Worm (Caenorhabditis elegans): Measurements from ENCODE around the gene ufd-2.

ufd-2 gene

ce11 chrII:8071801-8072544, 9.4 kb downstream of the ufd-2 start:
- TF ChIP-seq him-1 (tag; optimal IDR thresholded peaks at IDR 0.05): peak; percentile 31
- TF ChIP-seq W03F9.2 (tag; optimal IDR thresholded peaks at IDR 0.05): no peak
- TF ChIP-seq dao-5 (tag; optimal IDR thresholded peaks at IDR 0.05): no peak

ce11 chrII:8073222-8073621, 10.7 kb downstream of the ufd-2 start, which contains the start of gene gpcp-2:
Gene gpcp-2, minus strand, starts transcription at chrII:8073374.
- TF ChIP-seq W03F9.2 (tag; optimal IDR thresholded peaks at IDR 0.05): no peak
- no peak for TF ChIP-seq him-1 (tag; optimal IDR thresholded peaks at IDR 0.05)
- TF ChIP-seq dao-5 (tag; optimal IDR thresholded peaks at IDR 0.05): no peak

ce11 chrII:8074058-8074457, 11.5 kb downstream of the ufd-2 start:
- TF ChIP-seq him-1 (tag; optimal IDR thresholded peaks at IDR 0.05) (no peak), W03F9.2 (tag; optimal IDR thresholded peaks at IDR 0.05) (no peak), dao-5 (tag; optimal IDR thresholded peaks at IDR 0.05) (no peak)

ce11 chrII:8075324-8075810, 12.8 kb downstream of the ufd-2 start, which contains the start of gene K02C4.2:
Gene K02C4.2, plus strand, starts transcription at chrII:8075760.
- TF ChIP-seq him-1 (tag; optimal IDR thresholded peaks at IDR 0.05) (peak; percentile 13), W03F9.2 (tag; optimal IDR thresholded peaks at IDR 0.05) (peak; percentile 46), dao-5 (tag; optimal IDR thresholded peaks at IDR 0.05) (peak; percentile 83)

- TF ChIP-seq W03F9.2 (tag; optimal IDR thresholded peaks at IDR 0.05): no peak
- TF ChIP-seq him-1 (tag; optimal IDR thresholded peaks at IDR 0.05): no peak
- TF ChIP-seq dao-5 (tag; optimal IDR thresholded peaks at IDR 0.05): no peak
Observed at ce11 chrII:8078041-8078440, 15.5 kb downstream of the ufd-2 start, which contains the start of gene K02C4.5. Gene K02C4.5, plus strand, starts transcription at chrII:8078435.

ce11 chrII:8086803-8087202, 24.3 kb downstream of the ufd-2 start, which contains the start of gene K02C4.3:
Gene K02C4.3, minus strand, starts transcription at chrII:8086853.
- TF ChIP-seq him-1 (tag; optimal IDR thresholded peaks at IDR 0.05): no peak
- TF ChIP-seq W03F9.2 (tag; optimal IDR thresholded peaks at IDR 0.05): peak; percentile 72

- TF ChIP-seq W03F9.2 (tag; optimal IDR thresholded peaks at IDR 0.05) (peak; percentile 41), dao-5 (tag; optimal IDR thresholded peaks at IDR 0.05) (no peak), him-1 (tag; optimal IDR thresholded peaks at IDR 0.05) (no peak)
Observed at ce11 chrII:8091528-8091927, 29.0 kb downstream of the ufd-2 start.

- TF ChIP-seq him-1 (tag; optimal IDR thresholded peaks at IDR 0.05): no peak
- TF ChIP-seq W03F9.2 (tag; optimal IDR thresholded peaks at IDR 0.05): no peak
- no peak for TF ChIP-seq dao-5 (tag; optimal IDR thresholded peaks at IDR 0.05)
Observed at ce11 chrII:8092537-8092936, 30.0 kb downstream of the ufd-2 start, which contains the start of gene ltd-1. Gene ltd-1, minus strand, starts transcription at chrII:8092754.

ce11 chrII:8093283-8093682, 30.7 kb downstream of the ufd-2 start:
- no peak for TF ChIP-seq him-1 (tag; optimal IDR thresholded peaks at IDR 0.05)
- TF ChIP-seq dao-5 (tag; optimal IDR thresholded peaks at IDR 0.05): no peak
- TF ChIP-seq W03F9.2 (tag; optimal IDR thresholded peaks at IDR 0.05): no peak

ce11 chrII:8093914-8094313, 31.4 kb downstream of the ufd-2 start:
- TF ChIP-seq dao-5 (tag; optimal IDR thresholded peaks at IDR 0.05): no peak

- no peak for TF ChIP-seq dao-5 (tag; optimal IDR thresholded peaks at IDR 0.05)
- TF ChIP-seq him-1 (tag; optimal IDR thresholded peaks at IDR 0.05): no peak
- no peak for TF ChIP-seq W03F9.2 (tag; optimal IDR thresholded peaks at IDR 0.05)
Observed at ce11 chrII:8099212-8099784, 36.8 kb downstream of the ufd-2 start.

- no peak for TF ChIP-seq W03F9.2 (tag; optimal IDR thresholded peaks at IDR 0.05)
- no peak for TF ChIP-seq him-1 (tag; optimal IDR thresholded peaks at IDR 0.05)
- TF ChIP-seq dao-5 (tag; optimal IDR thresholded peaks at IDR 0.05): no peak
Observed at ce11 chrII:8102041-8102440, 39.5 kb downstream of the ufd-2 start, which contains the start of gene sre-2. Gene sre-2, minus strand, starts transcription at chrII:8102141.

ce11 chrII:8104998-8105397, 42.5 kb downstream of the ufd-2 start, which contains the start of gene sfxn-5:
Gene sfxn-5, minus strand, starts transcription at chrII:8105052.
- TF ChIP-seq dao-5 (tag; optimal IDR thresholded peaks at IDR 0.05) (no peak), him-1 (tag; optimal IDR thresholded peaks at IDR 0.05) (no peak), W03F9.2 (tag; optimal IDR thresholded peaks at IDR 0.05) (no peak)
